Worm (Caenorhabditis elegans): ENCODE data around the gene R09H3.2.
"Not testable (repeated sequence)": the region's sequence is repeated elsewhere in the genome, so short reads cannot be mapped to it uniquely, and the experiment has no call there.

R09H3.2 gene

DNA sequence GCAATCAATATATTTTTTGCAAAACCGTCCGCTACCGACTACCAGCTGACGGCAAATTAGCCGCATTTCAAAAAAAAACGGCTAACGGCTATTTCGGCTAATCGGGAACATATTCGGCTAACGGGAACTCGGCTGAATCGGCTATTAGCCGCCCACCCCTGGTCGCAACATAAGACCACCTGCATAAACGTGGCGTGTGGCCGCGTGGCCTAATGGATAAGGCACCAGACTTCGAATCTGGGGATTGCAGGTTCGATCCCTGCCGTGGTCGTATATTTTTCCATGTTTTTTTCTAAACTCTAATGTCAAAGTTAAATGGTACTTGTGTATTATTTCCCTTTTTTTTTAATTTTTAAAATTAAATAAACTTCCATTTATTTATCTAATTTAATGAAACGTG lies 33.7 kb upstream of the R09H3.2 start:
- TF ChIP-seq unc-62 (GFP tag; optimal IDR thresholded peaks at IDR 0.05) = no peak
- TF ChIP-seq nhr-12 (tag; optimal IDR thresholded peaks at IDR 0.05) = no peak
- no peak for TF ChIP-seq elt-3 (tag; optimal IDR thresholded peaks at IDR 0.05)
- no peak for TF ChIP-seq skn-1 (tag; optimal IDR thresholded peaks at IDR 0.05)
- no peak for TF ChIP-seq alr-1 (tag; optimal IDR thresholded peaks at IDR 0.05)
- no peak for TF ChIP-seq unc-55 (GFP tag; optimal IDR thresholded peaks at IDR 0.05)
- TF ChIP-seq lsy-2 (tag; optimal IDR thresholded peaks at IDR 0.05) = no peak
- TF ChIP-seq lin-11 (tag; optimal IDR thresholded peaks at IDR 0.05) = no peak
- TF ChIP-seq nhr-25 (tag; optimal IDR thresholded peaks at IDR 0.05) = no peak

DNA sequence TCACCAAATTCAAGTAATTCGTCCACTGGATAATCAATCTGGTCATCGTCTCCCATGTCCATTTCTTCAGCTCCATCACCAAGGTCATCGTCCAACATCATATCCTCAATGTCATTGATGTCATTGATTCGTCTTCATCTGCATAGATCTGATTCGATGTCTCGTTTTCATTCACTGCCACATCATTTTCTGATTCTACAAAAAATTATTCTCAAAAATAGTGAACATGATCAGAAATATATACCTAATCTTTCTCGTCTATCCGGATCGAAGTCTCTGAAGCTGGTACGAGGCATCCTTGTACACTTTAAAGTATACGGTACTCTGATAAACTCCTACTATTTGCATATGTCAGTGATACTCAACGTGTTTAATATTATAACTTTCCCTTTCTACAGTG lies 32.1 kb upstream of the R09H3.2 start, which contains the start of gene C36C9.4:
TSS of gene C36C9.4 (minus strand) at position 101 of the 400 bp plus-strand sequence.
- not testable (repeated sequence) for TF ChIP-seq ztf-4, snpc-4, nhr-23 (tag; optimal IDR thresholded peaks at IDR 0.05)

DNA sequence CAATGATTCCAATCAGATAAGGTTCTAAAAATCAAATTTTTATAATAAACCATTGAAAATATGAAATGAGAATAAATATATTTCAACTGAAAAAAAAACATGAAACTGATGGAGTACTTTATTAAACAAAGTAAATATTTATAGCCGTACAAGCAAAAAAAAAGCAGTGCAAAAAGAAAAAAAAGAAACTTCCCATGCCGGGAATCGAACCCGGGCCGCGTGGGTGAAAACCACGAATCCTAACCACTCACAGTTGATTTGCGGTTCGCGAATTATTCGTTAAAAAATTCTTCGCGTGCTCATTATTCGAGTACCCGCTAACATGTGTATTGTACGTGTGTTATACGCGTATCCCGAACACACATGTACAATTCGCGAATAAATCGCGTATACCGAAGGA lies 26.1 kb upstream of the R09H3.2 start, which contains the start of gene C36C9.6:
TSS of gene C36C9.6 (minus strand) at position 101 of the 400 bp plus-strand sequence.
- not testable (repeated sequence) for TF ChIP-seq ceh-16 (tag; optimal IDR thresholded peaks at IDR 0.05); sma-3 (GFP tag; optimal IDR thresholded peaks at IDR 0.05); gmeb-1 (tag; optimal IDR thresholded peaks at IDR 0.05)

DNA sequence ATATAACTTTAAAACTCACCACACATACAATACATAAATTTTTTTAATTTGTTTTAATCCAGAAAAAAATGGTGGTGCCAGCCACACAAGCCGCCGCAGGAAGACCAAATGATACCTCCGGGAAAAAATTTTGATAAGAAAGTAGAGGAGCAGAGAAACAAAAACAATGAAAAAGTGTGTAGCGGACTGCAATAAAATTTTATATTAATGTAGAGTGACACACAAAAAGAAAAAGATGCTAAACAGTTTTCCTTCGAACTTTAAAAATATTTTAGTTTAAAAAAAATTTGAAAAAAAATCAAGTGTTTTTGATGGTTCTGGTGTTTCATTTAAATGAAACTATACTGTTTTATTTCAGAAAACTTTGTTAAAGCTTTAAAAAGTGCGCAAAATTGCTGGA lies 25.2 kb upstream of the R09H3.2 start, which contains the start of gene C36C9.12:
TSS of gene C36C9.12 (minus strand) at position 101 of the 400 bp plus-strand sequence.
- TF ChIP-seq mbf-1, fos-1, lin-39 (tag; optimal IDR thresholded peaks at IDR 0.05): not testable (repeated sequence)

DNA sequence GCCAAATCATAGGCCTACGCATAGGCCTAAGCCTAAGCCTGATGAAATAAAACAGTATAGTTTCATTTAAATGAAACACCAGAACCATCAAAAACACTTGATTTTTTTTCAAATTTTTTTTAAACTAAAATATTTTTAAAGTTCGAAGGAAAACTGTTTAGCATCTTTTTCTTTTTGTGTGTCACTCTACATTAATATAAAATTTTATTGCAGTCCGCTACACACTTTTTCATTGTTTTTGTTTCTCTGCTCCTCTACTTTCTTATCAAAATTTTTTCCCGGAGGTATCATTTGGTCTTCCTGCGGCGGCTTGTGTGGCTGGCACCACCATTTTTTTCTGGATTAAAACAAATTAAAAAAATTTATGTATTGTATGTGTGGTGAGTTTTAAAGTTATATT lies 22.3 kb upstream of the R09H3.2 start, which contains the start of gene C36C9.11:
TSS of gene C36C9.11 (plus strand) at position 301 of the 400 bp plus-strand sequence.
- not testable (repeated sequence) for TF ChIP-seq C34F6.9, R02D3.7, lin-11 (tag; optimal IDR thresholded peaks at IDR 0.05)

DNA sequence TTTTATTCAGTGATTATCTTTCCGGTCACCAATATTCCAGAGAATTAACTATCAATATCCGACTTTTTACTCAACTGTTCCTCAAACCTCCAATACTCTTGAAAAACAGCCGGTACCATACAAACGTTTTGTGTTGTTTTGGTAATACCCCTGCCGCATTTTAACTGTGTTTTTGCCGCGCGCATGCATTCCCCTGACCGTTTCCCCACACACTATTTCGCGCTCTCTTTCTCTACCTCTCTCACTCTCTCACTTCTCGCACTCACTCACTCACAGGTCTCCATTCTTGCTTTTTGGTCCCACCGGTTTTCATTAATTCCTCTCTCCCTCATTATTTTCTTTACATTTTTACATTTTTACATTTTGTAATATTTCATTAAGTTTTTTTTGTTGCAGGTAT lies 17.7 kb upstream of the R09H3.2 start, which contains the start of gene meg-4:
TSS of gene meg-4 (plus strand) at position 397 of the 400 bp plus-strand sequence.
- TF ChIP-seq sma-3 (GFP tag; optimal IDR thresholded peaks at IDR 0.05) (no peak), ztf-4 (tag; optimal IDR thresholded peaks at IDR 0.05) (no peak), F13H6.1 (tag; optimal IDR thresholded peaks at IDR 0.05) (no peak), C34F6.9 (tag; optimal IDR thresholded peaks at IDR 0.05) (no peak), Y55F3AM.14 (GFP tag; optimal IDR thresholded peaks at IDR 0.05) (no peak), crh-2 (tag; optimal IDR thresholded peaks at IDR 0.05) (no peak), nhr-10 (tag; optimal IDR thresholded peaks at IDR 0.05) (no peak), nhr-237 (tag; optimal IDR thresholded peaks at IDR 0.05) (no peak), ceh-16 (tag; optimal IDR thresholded peaks at IDR 0.05) (no peak)

DNA sequence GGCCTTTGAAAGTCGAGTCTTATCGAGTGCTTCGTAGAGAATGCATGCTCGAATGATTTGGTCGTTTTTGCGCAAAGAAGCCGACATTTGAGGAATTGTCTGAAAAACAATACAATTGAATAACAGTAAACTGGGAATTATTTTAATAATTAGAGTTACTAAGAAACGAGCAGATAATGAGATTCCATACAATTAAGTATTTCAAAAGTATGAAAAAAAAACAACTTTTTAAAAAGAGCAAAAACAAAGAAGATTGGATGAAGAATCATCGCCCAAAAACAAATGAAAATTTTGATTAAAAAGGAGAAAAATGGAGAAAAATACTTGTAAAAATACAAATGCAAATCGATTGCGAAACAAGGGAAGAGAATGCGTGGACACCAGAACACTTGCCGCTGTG lies 13.2 kb upstream of the R09H3.2 start, which contains the start of gene fbxa-170:
TSS of gene fbxa-170 (minus strand) at position 101 of the 400 bp plus-strand sequence.
- no peak for TF ChIP-seq nhr-25 (tag; optimal IDR thresholded peaks at IDR 0.05)
- no peak for TF ChIP-seq nhr-21 (tag; optimal IDR thresholded peaks at IDR 0.05)
- TF ChIP-seq snpc-4 (tag; optimal IDR thresholded peaks at IDR 0.05) = no peak

DNA sequence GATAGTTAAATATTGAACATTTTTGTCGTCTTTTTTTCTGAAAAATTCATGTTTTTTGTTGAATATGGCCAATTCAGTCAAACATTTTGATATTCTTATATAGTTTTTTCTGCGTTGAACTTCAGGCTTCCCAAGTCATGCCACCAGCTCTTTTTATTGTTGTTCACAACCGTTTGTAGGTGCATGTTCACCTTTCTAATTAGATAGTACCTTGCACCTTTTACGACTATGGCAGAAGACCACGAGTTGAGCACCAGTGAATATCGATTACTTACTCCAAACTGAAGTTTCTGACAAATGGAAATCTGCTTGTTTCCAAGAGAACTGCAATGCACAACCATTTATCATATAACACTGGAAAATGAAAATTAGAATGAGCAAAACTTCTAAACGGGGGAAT lies 11.1 kb upstream of the R09H3.2 start:
- TF ChIP-seq nhr-12 (tag; optimal IDR thresholded peaks at IDR 0.05) (no peak), elt-1 (tag; optimal IDR thresholded peaks at IDR 0.05) (no peak), sma-9 (GFP tag; optimal IDR thresholded peaks at IDR 0.05) (no peak), sma-9 (tag; optimal IDR thresholded peaks at IDR 0.05) (no peak), unc-62 (GFP tag; optimal IDR thresholded peaks at IDR 0.05) (no peak), peb-1 (tag; optimal IDR thresholded peaks at IDR 0.05) (no peak), nhr-10 (tag; optimal IDR thresholded peaks at IDR 0.05) (no peak), lin-11 (tag; optimal IDR thresholded peaks at IDR 0.05) (no peak), sem-4 (tag; optimal IDR thresholded peaks at IDR 0.05) (no peak), nhr-11 (tag; optimal IDR thresholded peaks at IDR 0.05) (no peak), ceh-16 (tag; optimal IDR thresholded peaks at IDR 0.05) (no peak), elt-3 (tag; optimal IDR thresholded peaks at IDR 0.05) (no peak), nhr-23 (tag; optimal IDR thresholded peaks at IDR 0.05) (no peak), ceh-82 (tag; optimal IDR thresholded peaks at IDR 0.05) (no peak), mbf-1 (tag; optimal IDR thresholded peaks at IDR 0.05) (no peak), mdl-1 (tag; optimal IDR thresholded peaks at IDR 0.05) (no peak)

Measured in whole organism, L2 larva.